Fruit fly (Drosophila melanogaster): Measurements from ENCODE around the gene bcn92.
A peak's percentile ranks its signal among the peaks of the same experiment; 100 is the strongest.

Gene bcn92

DNA sequence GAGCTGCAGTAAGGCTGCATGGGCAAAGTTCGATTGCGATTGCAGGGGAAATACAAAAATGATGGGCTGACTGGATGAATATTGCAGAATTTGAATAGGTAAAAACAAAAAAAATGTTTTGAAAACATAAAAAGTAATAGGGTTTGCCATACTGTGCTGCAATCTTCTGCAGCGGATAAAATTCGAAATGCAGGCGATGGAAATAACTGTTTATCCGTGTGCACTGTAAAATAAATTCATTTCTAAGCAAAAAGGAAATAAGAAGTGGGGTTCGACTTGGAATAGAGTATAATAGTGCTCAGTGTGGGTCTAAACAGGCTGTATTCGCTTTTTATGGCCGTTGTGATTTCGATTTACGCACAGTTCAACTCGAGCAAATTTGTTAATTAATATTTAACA lies 44.4 kb upstream of the bcn92 start, which contains the start of gene CG14053:
CG14053 (minus strand) TSS at position 101 of the 399 bp plus-strand sequence.
- TF ChIP-seq Rel (GFP tag; optimal IDR thresholded peaks at IDR 0.05) = no peak
- TF ChIP-seq Rel (tag; optimal IDR thresholded peaks at IDR 0.05) = peak; percentile 82
- TF ChIP-seq lola (GFP tag; optimal IDR thresholded peaks at IDR 0.05) = no peak

dm6 chrX:2193158-2193557 lies 43.7 kb upstream of the bcn92 start:
- no peak for TF ChIP-seq Myc (optimal IDR thresholded peaks at IDR 0.05)
- no peak for TF ChIP-seq Sp1 (GFP tag; optimal IDR thresholded peaks at IDR 0.05)
- TF ChIP-seq woc (GFP tag; optimal IDR thresholded peaks at IDR 0.05) = no peak
- TF ChIP-seq tai (GFP tag; optimal IDR thresholded peaks at IDR 0.05) = no peak
- TF ChIP-seq jim (GFP tag; optimal IDR thresholded peaks at IDR 0.05) = no peak
- TF ChIP-seq h (GFP tag; optimal IDR thresholded peaks at IDR 0.05) = no peak
- TF ChIP-seq Hr78 (GFP tag; optimal IDR thresholded peaks at IDR 0.05) = no peak
- TF ChIP-seq GATAd (GFP tag; optimal IDR thresholded peaks at IDR 0.05) = no peak
- no peak for TF ChIP-seq Hr83 (GFP tag; optimal IDR thresholded peaks at IDR 0.05; ENCODE audit: poor library complexity, severe bottlenecking)

- TF ChIP-seq woc (GFP tag; optimal IDR thresholded peaks at IDR 0.05) (no peak), dl (GFP tag; optimal IDR thresholded peaks at IDR 0.05; ENCODE audit: insufficient read depth in 1 of 2, partially characterized antibody in 2 of 2) (no peak), Vsx2 (GFP tag; optimal IDR thresholded peaks at IDR 0.05; ENCODE audit: partially characterized antibody) (no peak), Hnf4 (GFP tag; optimal IDR thresholded peaks at IDR 0.05) (no peak), Jra (GFP tag; optimal IDR thresholded peaks at IDR 0.05) (no peak)
Observed at dm6 chrX:2191896-2192295, 42.4 kb upstream of the bcn92 start.

DNA sequence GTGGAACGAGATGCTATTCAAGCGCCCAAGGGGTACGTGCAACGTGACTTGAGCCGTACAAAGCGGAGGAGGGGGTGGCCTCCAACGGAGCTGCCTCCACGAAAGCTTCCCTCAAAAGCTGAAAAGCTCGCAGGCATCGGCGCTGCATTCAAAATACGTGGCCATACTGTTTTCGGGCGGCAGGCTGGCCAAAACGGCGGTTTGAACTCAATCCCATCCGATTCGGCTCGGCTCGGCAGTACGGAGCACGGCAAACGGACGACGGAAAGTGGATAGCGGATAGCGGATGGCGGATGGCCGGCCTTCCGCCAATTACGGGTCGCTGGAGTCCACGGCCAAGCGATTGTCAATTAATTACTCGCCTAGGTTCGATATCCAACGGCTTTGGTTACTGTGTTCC lies 39.4 kb upstream of the bcn92 start, which contains the start of gene Mct1:
Mct1 (plus strand) TSS at position 301 of the 400 bp plus-strand sequence.
- no peak for TF ChIP-seq Myc (optimal IDR thresholded peaks at IDR 0.05)
- no peak for TF ChIP-seq brk (GFP tag; optimal IDR thresholded peaks at IDR 0.05)
- no peak for TF ChIP-seq dl (GFP tag; optimal IDR thresholded peaks at IDR 0.05; ENCODE audit: insufficient read depth in 1 of 2, partially characterized antibody in 2 of 2)
- TF ChIP-seq CG32264 (GFP tag; optimal IDR thresholded peaks at IDR 0.05) = no peak
- no peak for TF ChIP-seq tai (GFP tag; optimal IDR thresholded peaks at IDR 0.05)
- no peak for TF ChIP-seq foxo (GFP tag; optimal IDR thresholded peaks at IDR 0.05)
- TF ChIP-seq Mio (GFP tag; optimal IDR thresholded peaks at IDR 0.05) = no peak
- TF ChIP-seq woc (GFP tag; optimal IDR thresholded peaks at IDR 0.05) = no peak
- no peak for TF ChIP-seq br (GFP tag; optimal IDR thresholded peaks at IDR 0.05)
- no peak for TF ChIP-seq lola (GFP tag; optimal IDR thresholded peaks at IDR 0.05)

dm6 chrX:2187520-2187919 lies 38.1 kb upstream of the bcn92 start, which contains the start of gene CG3457:
TSS of gene CG3457 (plus strand) at chrX:2187820.
- TF ChIP-seq Jra (GFP tag; optimal IDR thresholded peaks at IDR 0.05) (no peak), Hr78 (GFP tag; optimal IDR thresholded peaks at IDR 0.05) (no peak), Rel (GFP tag; optimal IDR thresholded peaks at IDR 0.05) (no peak), Rel (tag; optimal IDR thresholded peaks at IDR 0.05) (no peak), h (GFP tag; optimal IDR thresholded peaks at IDR 0.05) (no peak), tai (GFP tag; optimal IDR thresholded peaks at IDR 0.05) (no peak), pan (optimal IDR thresholded peaks at IDR 0.05) (no peak), rgr (GFP tag; optimal IDR thresholded peaks at IDR 0.05) (no peak), sage (GFP tag; optimal IDR thresholded peaks at IDR 0.05) (no peak), br (GFP tag; optimal IDR thresholded peaks at IDR 0.05) (no peak), lola (GFP tag; optimal IDR thresholded peaks at IDR 0.05) (no peak), woc (GFP tag; optimal IDR thresholded peaks at IDR 0.05) (no peak), Hr83 (GFP tag; optimal IDR thresholded peaks at IDR 0.05; ENCODE audit: poor library complexity, severe bottlenecking) (no peak), dmrt93B (GFP tag; optimal IDR thresholded peaks at IDR 0.05) (no peak), Vsx2 (GFP tag; optimal IDR thresholded peaks at IDR 0.05; ENCODE audit: partially characterized antibody) (no peak), CG9705 (GFP tag; optimal IDR thresholded peaks at IDR 0.05) (no peak)

dm6 chrX:2186555-2186954 lies 37.1 kb upstream of the bcn92 start, which contains the start of gene CG17777:
TSS of gene CG17777 (plus strand) at chrX:2186855.
- no peak for TF ChIP-seq CrebA (GFP tag; optimal IDR thresholded peaks at IDR 0.05; ENCODE audit: borderline replicate concordance)
- TF ChIP-seq jim (GFP tag; optimal IDR thresholded peaks at IDR 0.05) = no peak
- no peak for TF ChIP-seq dl (GFP tag; optimal IDR thresholded peaks at IDR 0.05; ENCODE audit: insufficient read depth in 1 of 2, partially characterized antibody in 2 of 2)

- no peak for TF ChIP-seq Rel (GFP tag; optimal IDR thresholded peaks at IDR 0.05)
- TF ChIP-seq Rel (tag; optimal IDR thresholded peaks at IDR 0.05) = peak; percentile 55
- TF ChIP-seq usp (GFP tag; optimal IDR thresholded peaks at IDR 0.05) = no peak
- peak; percentile 97 for TF ChIP-seq Myc (optimal IDR thresholded peaks at IDR 0.05)
- peak in 1 of 2 experiments; percentile 13 for TF ChIP-seq foxo (GFP tag; optimal IDR thresholded peaks at IDR 0.05)
- no peak for TF ChIP-seq Dfd (GFP tag; optimal IDR thresholded peaks at IDR 0.05)
- TF ChIP-seq rgr (GFP tag; optimal IDR thresholded peaks at IDR 0.05) = peak; percentile 8
- TF ChIP-seq N (GFP tag; optimal IDR thresholded peaks at IDR 0.05) = no peak
- TF ChIP-seq HLH106 (tag; optimal IDR thresholded peaks at IDR 0.05) = peak; percentile 27
- TF ChIP-seq dmrt93B (GFP tag; optimal IDR thresholded peaks at IDR 0.05) = no peak
- peak; percentile 1 for TF ChIP-seq Sp1 (GFP tag; optimal IDR thresholded peaks at IDR 0.05)
- TF ChIP-seq brk (GFP tag; optimal IDR thresholded peaks at IDR 0.05) = no peak
- TF ChIP-seq sv (GFP tag; optimal IDR thresholded peaks at IDR 0.05) = no peak
- TF ChIP-seq Hr78 (GFP tag; optimal IDR thresholded peaks at IDR 0.05) = no peak
- TF ChIP-seq Jra (GFP tag; optimal IDR thresholded peaks at IDR 0.05) = no peak
- no peak for TF ChIP-seq woc (GFP tag; optimal IDR thresholded peaks at IDR 0.05)
Observed at dm6 chrX:2184563-2184962, 35.1 kb upstream of the bcn92 start, which contains the start of the genes Nmd3 and CG17776. TSS of gene Nmd3 (minus strand) at chrX:2184668. TSS of gene CG17776 (plus strand) at chrX:2184725.

Measured in whole organism, wandering third instar larva.